Worm (Caenorhabditis elegans) whole organism, late embryonic: Measurements from ENCODE around the gene nas-31.

Experiments
- C08G9.2 ChIP-seq: sonication (generic microtip); optimal IDR thresholded peaks from 2 replicates; lab custom pipeline; 2016; ENCODE audit warnings: mild to moderate bottlenecking, missing genetic modification characterization, moderate library complexity, missing compliant biosample characterization
- C38D4.7 ChIP-seq: fragments of 200-800 bp; sonication (Bioruptor generic); optimal IDR thresholded peaks from 2 replicates; lab custom pipeline; 2018; ENCODE audit warnings: mild to moderate bottlenecking, missing genetic modification characterization, moderate library complexity, missing compliant biosample characterization
- F13H6.1 ChIP-seq: sonication (generic microtip); optimal IDR thresholded peaks from 2 replicates; lab custom pipeline; 2016; ENCODE audit warnings: missing genetic modification characterization, missing compliant biosample characterization
- K02D7.2 ChIP-seq: sonication (generic microtip); optimal IDR thresholded peaks from 2 replicates; lab custom pipeline; 2017; ENCODE audit warnings: mild to moderate bottlenecking, missing genetic modification characterization, missing compliant biosample characterization
- K09A11.1 ChIP-seq: sonication (generic microtip); optimal IDR thresholded peaks from 2 replicates; lab custom pipeline; 2017; ENCODE audit warnings: antibody characterized with exemption, mild to moderate bottlenecking, missing genetic modification characterization, missing compliant biosample characterization; ENCODE audit not compliant: insufficient read depth
- T23F11.4 ChIP-seq: fragments of 200-800 bp; sonication (Bioruptor generic); optimal IDR thresholded peaks from 2 replicates; lab custom pipeline; 2018; ENCODE audit warnings: mild to moderate bottlenecking, missing genetic modification characterization, missing compliant biosample characterization
- ceh-18 ChIP-seq: sonication (generic microtip); optimal IDR thresholded peaks from 2 replicates; lab custom pipeline; 2016; ENCODE audit warnings: missing genetic modification characterization, missing compliant biosample characterization
- ceh-2 ChIP-seq: sonication (generic microtip); optimal IDR thresholded peaks from 2 replicates; lab custom pipeline; 2016; ENCODE audit warnings: missing genotype, missing genetic modification characterization, missing compliant biosample characterization
- ceh-22 ChIP-seq: sonication (generic microtip); optimal IDR thresholded peaks from 2 replicates; lab custom pipeline; 2017; ENCODE audit warnings: missing biosample characterization, missing genetic modification characterization
- ceh-31 ChIP-seq: sonication (generic microtip); optimal IDR thresholded peaks from 2 replicates; lab custom pipeline; 2016; ENCODE audit warnings: missing genetic modification characterization, missing compliant biosample characterization
- ceh-34 ChIP-seq: sonication (generic microtip); optimal IDR thresholded peaks from 2 replicates; lab custom pipeline; 2016; ENCODE audit warnings: mild to moderate bottlenecking, missing genetic modification characterization, missing compliant biosample characterization
- ceh-48 ChIP-seq: sonication (generic microtip); optimal IDR thresholded peaks from 2 replicates; lab custom pipeline; 2016; ENCODE audit warnings: missing genetic modification characterization, inconsistent platforms, missing compliant biosample characterization
- ceh-9 ChIP-seq: sonication (generic microtip); optimal IDR thresholded peaks from 2 replicates; lab custom pipeline; 2016; ENCODE audit warnings: mild to moderate bottlenecking, missing genetic modification characterization, inconsistent platforms, missing compliant biosample characterization
- che-1 ChIP-seq: sonication (generic microtip); optimal IDR thresholded peaks from 2 replicates; lab custom pipeline; 2016; ENCODE audit warnings: mild to moderate bottlenecking, missing genetic modification characterization, missing compliant biosample characterization
- dmd-4 ChIP-seq: sonication (generic microtip); optimal IDR thresholded peaks from 2 replicates; lab custom pipeline; 2016; ENCODE audit warnings: borderline replicate concordance, missing genetic modification characterization, missing compliant biosample characterization
- eyg-1 ChIP-seq: sonication (generic microtip); optimal IDR thresholded peaks from 2 replicates; lab custom pipeline; 2016; ENCODE audit warnings: missing genotype, missing genetic modification characterization, missing compliant biosample characterization
- fax-1 ChIP-seq: sonication (generic microtip); optimal IDR thresholded peaks from 2 replicates; lab custom pipeline; 2016; ENCODE audit warnings: missing genotype, missing genetic modification characterization, missing compliant biosample characterization
- fkh-10 ChIP-seq: fragments of 150-350 bp; optimal IDR thresholded peaks from 2 replicates; lab custom pipeline; 2014; ENCODE audit warnings: missing biosample characterization, missing genetic modification reagents, missing genetic modification characterization
- fkh-6 ChIP-seq: sonication (generic microtip); optimal IDR thresholded peaks from 2 replicates; lab custom pipeline; 2016; ENCODE audit warnings: missing genetic modification characterization, missing compliant biosample characterization
- hlh-30 ChIP-seq: sonication (generic microtip); optimal IDR thresholded peaks from 2 replicates; lab custom pipeline; 2017; ENCODE audit warnings: antibody characterized with exemption, missing genetic modification characterization, missing compliant biosample characterization; ENCODE audit not compliant: insufficient read depth
- hlh-6 ChIP-seq: sonication (generic microtip); optimal IDR thresholded peaks from 2 replicates; lab custom pipeline; 2016; ENCODE audit warnings: missing genotype, missing genetic modification characterization, missing compliant biosample characterization
- lin-11 ChIP-seq: fragments of 200-800 bp; sonication (Bioruptor generic); optimal IDR thresholded peaks from 2 replicates; lab custom pipeline; 2018; ENCODE audit warnings: mild to moderate bottlenecking, missing genetic modification characterization, missing compliant biosample characterization
- madf-2 ChIP-seq: sonication (generic microtip); optimal IDR thresholded peaks from 2 replicates; lab custom pipeline; 2017; ENCODE audit warnings: missing genetic modification characterization, missing compliant biosample characterization
- odd-2 ChIP-seq: sonication (generic microtip); optimal IDR thresholded peaks from 2 replicates; lab custom pipeline; 2017; ENCODE audit warnings: antibody characterized with exemption, mild to moderate bottlenecking, missing genetic modification characterization, missing compliant biosample characterization
- pha-2 ChIP-seq: sonication (generic microtip); optimal IDR thresholded peaks from 2 replicates; lab custom pipeline; 2017; ENCODE audit warnings: mild to moderate bottlenecking, missing genetic modification characterization, missing compliant biosample characterization
- pros-1 ChIP-seq: fragments of 150-350 bp; optimal IDR thresholded peaks from 2 replicates; lab custom pipeline; 2014; ENCODE audit warnings: missing biosample characterization, missing genetic modification reagents, missing genetic modification characterization
- sox-2 ChIP-seq: fragments of 200-800 bp; sonication (Bioruptor generic); IDR thresholded peaks from 2 replicates; pipeline ENCODE4 v1.3.6; 2022; ENCODE audit warnings: missing genetic modification reagents, missing genetic modification characterization, missing compliant biosample characterization
- sox-4 ChIP-seq: sonication (generic microtip); optimal IDR thresholded peaks from 2 replicates; lab custom pipeline; 2017; ENCODE audit warnings: mild to moderate bottlenecking, missing genetic modification characterization, inconsistent platforms, missing compliant biosample characterization
- unc-3 ChIP-seq, 2 experiments: fragments of 200-800 bp in 1 of 2; sonication (Bioruptor generic) in 1 of 2; sonication (generic microtip) in 1 of 2; conservative IDR thresholded peaks in 1 of 2; optimal IDR thresholded peaks in 1 of 2; 2 replicates each; pipeline versions ENCODE4 v1.3.6 to Lab custom; 2016 to 2022; ENCODE audit warnings: missing compliant biosample characterization in 2 of 2, missing genetic modification characterization in 2 of 2, missing genetic modification reagents in 1 of 2
- unc-42 ChIP-seq: sonication (generic microtip); optimal IDR thresholded peaks from 2 replicates; lab custom pipeline; 2016; ENCODE audit warnings: missing genotype, missing genetic modification characterization, missing compliant biosample characterization
- unc-86 ChIP-seq: sonication (generic microtip); optimal IDR thresholded peaks from 2 replicates; lab custom pipeline; 2016; ENCODE audit warnings: missing genetic modification characterization, missing compliant biosample characterization
- zip-5 ChIP-seq: sonication (generic microtip); optimal IDR thresholded peaks from 2 replicates; lab custom pipeline; 2016; ENCODE audit warnings: missing genetic modification characterization, missing compliant biosample characterization
- ztf-16 ChIP-seq: sonication (generic microtip); optimal IDR thresholded peaks from 2 replicates; lab custom pipeline; 2017; ENCODE audit warnings: missing genetic modification characterization, missing compliant biosample characterization

The nas-31 gene

ce11 chrV:10915922-10916321 lies 5.7 kb downstream of the nas-31 start:
- TF ChIP-seq ceh-2 (tag; lab: Kevin White, UChicago), result no peak
- peak; percentile 2 for TF ChIP-seq ceh-18 (tag; lab: Kevin White, UChicago)
- no peak for TF ChIP-seq C08G9.2 (tag; lab: Kevin White, UChicago)
- TF ChIP-seq ceh-48 (tag; lab: Kevin White, UChicago), result no peak
- TF ChIP-seq sox-2 (GFP tag; lab: Robert Waterston, UW), result no peak
- no peak for TF ChIP-seq K02D7.2 (tag; lab: Kevin White, UChicago)
- TF ChIP-seq ceh-9, result no peak
- TF ChIP-seq fax-1 (tag; lab: Kevin White, UChicago), result no peak
- TF ChIP-seq, all 69 proteins: peak for 1

- no peak for TF ChIP-seq lin-11 (tag; lab: Kevin White, UChicago)
- TF ChIP-seq eyg-1, result no peak
- no peak for TF ChIP-seq T23F11.4 (GFP tag; lab: Kevin White, UChicago)
- no peak for TF ChIP-seq C08G9.2 (tag; lab: Kevin White, UChicago)
- no peak for TF ChIP-seq C38D4.7 (GFP tag; lab: Kevin White, UChicago)
- no peak for TF ChIP-seq fax-1 (tag; lab: Kevin White, UChicago)
- TF ChIP-seq unc-86 (tag; lab: Kevin White, UChicago), result no peak
- no peak for TF ChIP-seq F13H6.1
- TF ChIP-seq K09A11.1, result no peak
- no peak for TF ChIP-seq odd-2 (tag; lab: Kevin White, UChicago)
Observed at ce11 chrV:10909959-10910358, 11.7 kb downstream of the nas-31 start.

ce11 chrV:10909071-10909470 lies 12.6 kb downstream of the nas-31 start, which contains the start of gene zzz-1:
TSS of gene zzz-1 (minus strand) at chrV:10909171.
- TF ChIP-seq ceh-34 (tag; lab: Kevin White, UChicago), result no peak
- no peak for TF ChIP-seq sox-4
- TF ChIP-seq pha-2 (tag; lab: Kevin White, UChicago), result no peak
- no peak for TF ChIP-seq K09A11.1
- TF ChIP-seq ceh-31 (tag; lab: Kevin White, UChicago), result no peak
- no peak for TF ChIP-seq zip-5
- no peak for TF ChIP-seq pros-1 (tag; lab: Kevin White, UChicago)
- TF ChIP-seq madf-2 (tag; lab: Kevin White, UChicago), result no peak
- TF ChIP-seq hlh-6 (tag; lab: Kevin White, UChicago), result no peak

- TF ChIP-seq eyg-1, result no peak
- no peak for TF ChIP-seq pha-2 (tag; lab: Kevin White, UChicago)
- no peak for TF ChIP-seq che-1 (tag; lab: Kevin White, UChicago)
- no peak for TF ChIP-seq ceh-22 (tag; lab: Kevin White, UChicago)
- no peak for TF ChIP-seq hlh-6 (tag; lab: Kevin White, UChicago)
- peak; percentile 18 for TF ChIP-seq ceh-48 (tag; lab: Kevin White, UChicago)
- TF ChIP-seq unc-3 (GFP tag; conservative IDR thresholded peaks at IDR 0.05; lab: Robert Waterston, UW), result no peak
- no peak for TF ChIP-seq unc-3 (tag; optimal IDR thresholded peaks at IDR 0.05; lab: Kevin White, UChicago)
- TF ChIP-seq unc-42 (tag; lab: Kevin White, UChicago), result peak; percentile 58
- TF ChIP-seq ztf-16 (tag; lab: Kevin White, UChicago), result no peak
- no peak for TF ChIP-seq fkh-6
- TF ChIP-seq fkh-10 (GFP tag; lab: Kevin White, UChicago), result no peak
- TF ChIP-seq odd-2 (tag; lab: Kevin White, UChicago), result no peak
- no peak for TF ChIP-seq dmd-4 (tag; lab: Kevin White, UChicago)
- TF ChIP-seq ceh-31 (tag; lab: Kevin White, UChicago), result peak; percentile 9
- no peak for TF ChIP-seq ceh-9
- TF ChIP-seq, all 69 proteins: peak for 3
Observed at ce11 chrV:10904795-10905194, 16.9 kb downstream of the nas-31 start.

DNA sequence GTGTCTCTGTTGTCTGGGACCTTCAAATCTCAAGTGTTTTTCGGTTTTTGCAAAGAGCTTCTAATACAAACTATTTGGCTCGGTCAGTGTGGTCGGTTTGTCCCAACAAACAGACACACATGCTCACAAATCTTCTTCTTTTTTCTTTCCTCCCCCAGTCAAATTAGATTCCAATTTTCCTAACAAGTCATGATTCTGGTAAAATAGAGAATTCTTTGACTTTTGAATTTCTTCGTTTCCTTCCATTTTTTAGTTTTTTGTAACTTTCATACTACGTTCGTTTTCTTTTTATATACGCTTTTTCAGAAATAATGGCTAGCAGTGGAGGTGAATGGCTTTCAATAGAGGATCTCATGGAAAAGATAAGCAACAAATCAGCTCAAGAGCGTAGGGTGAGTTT lies 17.9 kb downstream of the nas-31 start, which contains the start of gene F32D8.15:
TSS of gene F32D8.15 (plus strand) at position 301 of the 400 bp plus-strand sequence.
- TF ChIP-seq unc-42 (tag; lab: Kevin White, UChicago) (peak; percentile 23), hlh-30 (tag; lab: Kevin White, UChicago) (no peak)
